Worm (Caenorhabditis elegans): ENCODE data around the gene Y47D7A.2.

ce11 chrV:4432783-4433237, 12.7 kb downstream of the Y47D7A.2 start, which contains the start of gene Y47D7A.15:
- TF ChIP-seq sma-9 (GFP tag; optimal IDR thresholded peaks at IDR 0.05) (no peak), sma-9 (tag; optimal IDR thresholded peaks at IDR 0.05) (no peak), unc-62 (GFP tag; optimal IDR thresholded peaks at IDR 0.05) (no peak), nhr-11 (tag; optimal IDR thresholded peaks at IDR 0.05) (no peak)
